Worm (Caenorhabditis elegans) whole organism, L4 larva: Measurements from ENCODE around the gene T05A8.1.
"Not testable (repeated sequence)": the region's sequence is repeated elsewhere in the genome, so short reads cannot be mapped to it uniquely, and the experiment has no call there.

Experiments used
- F10B5.3 ChIP-seq: sonication (generic microtip); optimal IDR thresholded peaks from 2 replicates; lab custom pipeline; 2016; ENCODE audit warnings: mild to moderate bottlenecking, missing genetic modification characterization, missing compliant biosample characterization
- F44E2.7 ChIP-seq: fragments of 200-800 bp; sonication (Bioruptor generic); IDR thresholded peaks from 2 replicates; pipeline ENCODE4 v2.1.2; 2022; ENCODE audit warnings: missing genetic modification characterization, missing compliant biosample characterization
- aha-1 ChIP-seq: fragments of 150-350 bp; peaks from one replicate; lab custom pipeline; 2014; ENCODE audit warnings: missing biosample characterization, missing genetic modification characterization
- aly-2 ChIP-seq: sonication (generic microtip); optimal IDR thresholded peaks from 2 replicates; lab custom pipeline; 2018; ENCODE audit warnings: missing biosample characterization, missing genetic modification characterization
- ama-1 ChIP-seq: fragments of 150-350 bp; optimal IDR thresholded peaks from 2 replicates; lab custom pipeline; 2014; ENCODE audit warnings: inconsistent platforms, mixed read lengths
- attf-4 ChIP-seq: sonication (generic microtip); optimal IDR thresholded peaks from 3 replicates; lab custom pipeline; 2017; ENCODE audit warnings: missing biosample characterization, missing genetic modification characterization
- ctbp-1 ChIP-seq: fragments of 200-800 bp; sonication (Bioruptor generic); IDR thresholded peaks from 2 replicates; pipeline ENCODE4 v1.3.6; 2022; ENCODE audit warnings: missing genetic modification reagents, missing genetic modification characterization, missing compliant biosample characterization
- daf-12 ChIP-seq: fragments of 150-350 bp; optimal IDR thresholded peaks from 2 replicates; lab custom pipeline; 2014; ENCODE audit warnings: missing biosample characterization, missing genetic modification reagents, missing genetic modification characterization
- daf-16 ChIP-seq, 3 experiments: sonication (generic microtip); optimal IDR thresholded peaks; 2 replicates each; lab custom pipeline; 2016 to 2017; ENCODE audit warnings: missing genetic modification characterization in 3 of 3, missing genetic modification reagents in 3 of 3, mild to moderate bottlenecking in 2 of 3, missing compliant biosample characterization in 2 of 3, missing biosample characterization in 1 of 3, moderate library complexity in 1 of 3
- daf-19 ChIP-seq: fragments of 200-800 bp; sonication (Bioruptor generic); conservative IDR thresholded peaks from 2 replicates; pipeline ENCODE4 v1.3.6; 2022; ENCODE audit warnings: missing genetic modification characterization, missing compliant biosample characterization
- dmd-8 ChIP-seq: fragments of 200-800 bp; sonication (Bioruptor generic); IDR thresholded peaks from 2 replicates; pipeline ENCODE4 v1.3.6; 2022; ENCODE audit warnings: missing genetic modification characterization, missing compliant biosample characterization
- fkh-10 ChIP-seq: fragments of 150-350 bp; optimal IDR thresholded peaks from 2 replicates; lab custom pipeline; 2014; ENCODE audit warnings: missing biosample characterization, missing genetic modification reagents, missing genetic modification characterization
- gei-8 ChIP-seq: fragments of 200-800 bp; sonication (Bioruptor generic); optimal IDR thresholded peaks from 2 replicates; lab custom pipeline; 2018; ENCODE audit warnings: mild to moderate bottlenecking, missing genetic modification characterization, missing compliant biosample characterization
- hlh-11 ChIP-seq: fragments of 200-800 bp; sonication (Bioruptor generic); optimal IDR thresholded peaks from 2 replicates; lab custom pipeline; 2018; ENCODE audit warnings: mild to moderate bottlenecking, missing genetic modification characterization, missing compliant biosample characterization
- hmg-1.1 ChIP-seq: fragments of 200-800 bp; sonication (Bioruptor generic); IDR thresholded peaks from 2 replicates; pipeline ENCODE4 v1.3.6; 2022; ENCODE audit warnings: missing genetic modification reagents, missing genetic modification characterization, missing compliant biosample characterization
- lim-7 ChIP-seq: fragments of 200-800 bp; sonication (Bioruptor generic); IDR thresholded peaks from 2 replicates; pipeline ENCODE4 v1.3.6; 2022; ENCODE audit warnings: missing genetic modification characterization, missing compliant biosample characterization
- madf-5 ChIP-seq, 2 experiments: fragments of 200-800 bp; sonication (Bioruptor generic); IDR thresholded peaks; 2 replicates each; pipeline ENCODE4 v1.3.6; 2022; ENCODE audit warnings: missing compliant biosample characterization in 2 of 2, missing genetic modification characterization in 2 of 2
- mdl-1 ChIP-seq, 2 experiments: fragments of 150-350 bp in 1 of 2; sonication (generic microtip) in 1 of 2; optimal IDR thresholded peaks; 2 replicates each; lab custom pipeline; 2014 to 2017; ENCODE audit warnings: missing biosample characterization in 2 of 2, missing genetic modification characterization in 2 of 2
- mdt-29 ChIP-seq: fragments of 200-800 bp; sonication (Bioruptor generic); IDR thresholded peaks from 2 replicates; pipeline ENCODE4 v1.3.6; 2022; ENCODE audit warnings: missing genetic modification reagents, missing genetic modification characterization, missing compliant biosample characterization
- mxl-3 ChIP-seq: fragments of 200-800 bp; sonication (Bioruptor generic); optimal IDR thresholded peaks from 2 replicates; lab custom pipeline; 2018; ENCODE audit warnings: mild to moderate bottlenecking, missing genetic modification characterization, missing compliant biosample characterization
- nhr-102 ChIP-seq: sonication (generic microtip); optimal IDR thresholded peaks from 2 replicates; lab custom pipeline; 2016; ENCODE audit warnings: mild to moderate bottlenecking, missing genetic modification characterization, moderate library complexity, missing compliant biosample characterization
- nhr-11 ChIP-seq: fragments of 150-350 bp; optimal IDR thresholded peaks from 2 replicates; lab custom pipeline; 2014; ENCODE audit warnings: missing biosample characterization, missing genetic modification characterization
- nhr-237 ChIP-seq: sonication (generic microtip); optimal IDR thresholded peaks from 2 replicates; lab custom pipeline; 2017; ENCODE audit warnings: missing biosample characterization, missing genetic modification characterization
- nhr-77 ChIP-seq: fragments of 150-350 bp; optimal IDR thresholded peaks from 2 replicates; lab custom pipeline; 2014; ENCODE audit warnings: missing biosample characterization, missing genetic modification characterization
- php-3 ChIP-seq: fragments of 200-800 bp; sonication (Bioruptor generic); IDR thresholded peaks from 2 replicates; pipeline ENCODE4 v1.3.6; 2022; ENCODE audit warnings: missing genetic modification reagents, missing genetic modification characterization, missing compliant biosample characterization
- set-16 ChIP-seq: fragments of 200-800 bp; sonication (Bioruptor generic); IDR thresholded peaks from 2 replicates; pipeline ENCODE4 v1.3.6; 2022; ENCODE audit warnings: missing genetic modification reagents, missing genetic modification characterization, missing compliant biosample characterization
- snpc-4 ChIP-seq: fragments of 150-350 bp; optimal IDR thresholded peaks from 2 replicates; lab custom pipeline; 2014; ENCODE audit warnings: missing biosample characterization, missing genetic modification characterization
- unc-39 ChIP-seq: sonication (generic microtip); optimal IDR thresholded peaks from 2 replicates; lab custom pipeline; 2017; ENCODE audit warnings: missing biosample characterization, missing genetic modification characterization
- unc-62 ChIP-seq, 3 experiments: fragments of 150-350 bp in 1 of 3; sonication (generic microtip); optimal IDR thresholded peaks in 2 of 3; peaks in 1 of 3; 1 replicate in 1 of 3; 2 replicates in 2 of 3; lab custom pipeline; 2014 to 2017; ENCODE audit warnings: missing biosample characterization in 3 of 3, missing genetic modification characterization in 3 of 3, missing genetic modification reagents in 3 of 3, missing genotype in 1 of 3
- zfp-2 ChIP-seq: sonication (generic microtip); optimal IDR thresholded peaks from 2 replicates; lab custom pipeline; 2016; ENCODE audit warnings: mild to moderate bottlenecking, missing genetic modification characterization, missing compliant biosample characterization
- zfp-3 ChIP-seq: fragments of 200-800 bp; sonication (Bioruptor generic); conservative IDR thresholded peaks from 2 replicates; pipeline ENCODE4 v1.3.6; 2022; ENCODE audit warnings: missing genetic modification reagents, missing genetic modification characterization, missing compliant biosample characterization

The T05A8.1 gene

DNA sequence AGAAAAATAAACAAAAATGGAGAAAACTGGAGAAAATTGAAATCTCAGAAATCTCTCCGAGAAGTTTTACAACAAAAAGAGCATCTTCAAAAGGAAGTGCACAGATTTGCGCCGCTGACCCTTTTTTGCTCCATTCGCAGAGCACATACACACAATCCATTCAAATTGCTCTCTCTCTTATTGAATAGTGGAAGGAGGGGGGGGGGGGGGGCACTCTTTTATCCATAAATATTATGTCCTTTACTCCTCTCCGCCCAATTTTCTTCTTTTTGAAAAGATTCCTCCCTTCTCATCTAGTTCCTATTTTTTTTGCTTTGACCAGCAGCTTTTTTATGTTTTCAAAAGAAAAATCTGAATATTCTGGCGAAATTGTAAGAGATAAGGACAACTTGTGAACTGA, 14.8 kb downstream of the T05A8.1 start:
- TF ChIP-seq hmg-1.1, result no peak
- TF ChIP-seq fkh-10 (GFP tag; lab: Kevin White, UChicago), result peak; percentile 40

DNA sequence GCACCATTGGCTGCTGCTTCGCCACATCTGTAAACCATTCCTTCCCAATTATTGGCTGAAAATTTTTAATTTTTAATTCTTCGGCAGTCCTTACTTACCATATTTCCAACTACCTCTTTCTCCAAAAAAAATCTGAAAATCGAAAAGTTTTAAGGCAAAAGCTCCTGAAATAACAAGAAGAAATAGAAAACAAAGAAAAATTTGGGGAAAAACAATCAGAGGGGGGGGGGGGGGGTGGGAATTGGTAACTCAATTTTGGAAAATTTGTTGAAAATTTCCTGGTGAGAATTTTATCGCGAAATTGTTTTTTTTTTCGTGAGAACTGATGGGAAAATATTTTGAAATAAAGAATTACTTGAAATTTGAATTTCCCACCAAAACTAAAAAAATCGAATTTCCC, 17.4 kb downstream of the T05A8.1 start, which contains the start of gene set-11:
set-11 (minus strand) TSS at position 101 of the 400 bp plus-strand sequence.
- TF ChIP-seq nhr-102 (no peak), zfp-3 (GFP tag; lab: Robert Waterston, UW) (no peak), daf-12 (tag; lab: Kevin White, UChicago) (no peak), aly-2 (tag; lab: Kevin White, UChicago) (no peak), nhr-77 (no peak), madf-5 (GFP tag; IDR thresholded peaks at IDR 0.05; lab: Robert Waterston, UW) (no peak), daf-19 (no peak), gei-8 (GFP tag; lab: Kevin White, UChicago) (no peak), mdt-29 (GFP tag; lab: Robert Waterston, UW) (no peak), attf-4 (tag; lab: Kevin White, UChicago) (no peak), F10B5.3 (tag; lab: Kevin White, UChicago) (no peak)

DNA sequence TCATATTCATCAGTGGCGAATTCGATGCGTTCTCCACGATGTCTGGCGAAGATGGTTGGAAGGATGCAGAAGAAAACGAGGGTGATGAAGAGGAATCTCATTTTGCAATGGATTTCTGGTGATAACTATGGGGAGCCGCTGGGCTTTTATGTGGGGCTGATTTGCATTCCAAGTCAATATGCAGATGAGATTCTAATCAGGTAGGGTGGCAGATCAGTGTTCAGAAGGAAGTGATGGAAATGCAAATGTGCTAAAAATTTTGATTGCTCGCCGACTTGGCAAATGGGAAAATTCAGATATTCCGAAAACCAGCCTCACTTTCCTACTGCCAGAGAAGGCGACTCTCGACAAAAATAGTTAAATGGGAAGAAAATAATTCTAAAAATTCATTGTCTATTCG, 19.8 kb downstream of the T05A8.1 start, which contains the start of gene nspf-3:
nspf-3 (minus strand) TSS at position 101 of the 400 bp plus-strand sequence.
- TF ChIP-seq aha-1 (tag; lab: Kevin White, UChicago) (no peak), nhr-237 (tag; lab: Kevin White, UChicago) (no peak), php-3 (GFP tag; lab: Robert Waterston, UW) (no peak), unc-62 (GFP tag; optimal IDR thresholded peaks at IDR 0.05 in 1 of 2; lab: Kevin White, UChicago) (peak in 1 of 2 experiments; percentile 66), unc-62 (tag; optimal IDR thresholded peaks at IDR 0.05; lab: Kevin White, UChicago) (no peak), F44E2.7 (GFP tag; lab: Robert Waterston, UW) (no peak)

DNA sequence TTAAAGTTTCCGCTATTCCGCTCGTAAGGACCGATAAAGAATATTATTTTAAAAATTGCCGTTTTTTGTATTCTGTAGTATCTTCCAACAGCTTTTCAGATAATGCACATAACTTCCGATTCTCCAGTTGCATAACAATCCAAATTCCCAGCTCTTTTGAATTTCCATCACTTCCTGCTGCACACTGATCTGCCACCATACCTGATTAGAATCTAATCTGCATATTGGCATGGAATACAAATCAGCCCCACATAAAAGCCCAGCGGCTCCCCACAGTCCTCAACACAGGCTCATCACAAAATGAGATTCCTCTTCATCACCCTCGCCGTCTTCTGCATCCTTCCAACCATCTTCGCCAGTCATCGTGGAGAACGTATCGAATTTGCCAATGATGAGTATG, 21.2 kb downstream of the T05A8.1 start, which contains the start of gene nspf-2:
nspf-2 (plus strand) TSS at position 301 of the 400 bp plus-strand sequence.
- not testable (repeated sequence) for TF ChIP-seq daf-12 (tag; lab: Kevin White, UChicago); dmd-8; ama-1 (lab: Kevin White, UChicago)

DNA sequence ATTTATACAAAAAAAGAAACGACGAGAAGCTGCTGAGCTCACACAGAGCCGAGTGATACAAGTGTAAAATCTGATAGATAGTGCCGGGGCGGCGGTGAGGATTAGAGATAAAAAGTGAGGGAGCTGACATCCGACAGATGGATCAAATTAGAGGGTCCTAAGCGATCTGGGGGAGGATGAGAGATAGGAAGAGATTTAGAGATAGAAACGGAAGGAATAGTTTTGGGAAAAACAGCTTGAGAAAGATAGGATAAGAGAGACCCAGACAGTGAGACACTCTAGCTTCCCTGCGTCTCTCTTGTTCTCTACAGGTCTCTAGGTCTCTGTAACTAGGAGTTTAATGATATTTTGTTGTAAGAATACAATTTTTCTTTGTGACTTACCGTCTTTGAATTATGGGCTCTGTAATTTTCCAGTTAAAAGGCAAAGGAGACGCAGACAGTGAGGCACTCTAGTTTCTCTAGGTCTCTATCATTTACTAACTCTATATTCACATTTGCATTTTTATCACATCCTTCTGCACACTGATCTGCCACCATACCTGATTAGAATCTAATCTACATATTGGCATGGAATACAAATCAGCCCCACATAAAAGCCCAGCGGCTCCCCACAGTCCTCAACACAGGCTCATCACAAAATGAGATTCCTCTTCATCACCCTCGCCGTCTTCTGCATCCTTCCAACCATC, 22.7 kb downstream of the T05A8.1 start, which contains the start of the genes sup-9 and nspf-1:
sup-9 (minus strand) TSS at position 43 of the 691 bp plus-strand sequence.
nspf-1 (plus strand) TSS at position 641 of the 691 bp plus-strand sequence.
- 0 out of 2 replicates have a peak, but pooled peaks have one; percentile 32 for TF ChIP-seq ctbp-1 (GFP tag; lab: Robert Waterston, UW)
- no peak for TF ChIP-seq lim-7 (GFP tag; lab: Robert Waterston, UW)
- no peak for TF ChIP-seq mdl-1 (tag; optimal IDR thresholded peaks at IDR 0.05; lab: Kevin White, UChicago)
- TF ChIP-seq daf-16 (GFP tag; optimal IDR thresholded peaks at IDR 0.05; lab: Kevin White, UChicago), result peak in 1 of 2 experiments; percentile 45
- TF ChIP-seq daf-16 (tag; optimal IDR thresholded peaks at IDR 0.05; lab: Kevin White, UChicago), result no peak
- TF ChIP-seq nhr-11 (tag; lab: Kevin White, UChicago), result peak; percentile 9
- no peak for TF ChIP-seq hlh-11 (tag; lab: Kevin White, UChicago)

DNA sequence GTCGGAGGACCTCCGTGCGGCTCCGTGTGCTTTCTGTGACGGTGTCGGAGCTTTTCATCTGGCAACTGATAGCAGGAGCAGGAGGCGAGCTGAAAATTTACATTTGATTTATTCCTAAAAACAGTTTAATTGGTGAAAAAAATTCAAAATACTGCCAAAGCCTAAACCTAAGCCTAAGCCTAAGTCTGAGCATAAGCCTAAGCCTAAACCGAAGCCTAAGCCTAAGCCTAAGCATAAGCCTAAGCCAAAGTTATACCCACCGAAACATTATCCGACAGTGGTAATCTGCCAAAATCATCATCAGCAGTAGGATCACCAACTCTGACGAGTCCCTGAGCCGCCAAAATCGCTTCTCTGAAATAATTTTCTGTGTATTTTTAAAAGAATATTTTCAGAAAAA, 25.1 kb downstream of the T05A8.1 start:
- TF ChIP-seq snpc-4 (tag; lab: Kevin White, UChicago) (no peak), unc-39 (tag; lab: Kevin White, UChicago) (no peak), mxl-3 (GFP tag; lab: Kevin White, UChicago) (no peak), zfp-2 (no peak), aly-2 (tag; lab: Kevin White, UChicago) (no peak), aha-1 (tag; lab: Kevin White, UChicago) (peak; percentile 96), set-16 (GFP tag; lab: Robert Waterston, UW) (no peak)
